Fruit fly (Drosophila melanogaster) whole organism, wandering third instar larva: ENCODE data around the gene GluProRS.

Experiments
- Mio ChIP-seq: sonication (Bioruptor generic); optimal IDR thresholded peaks from 2 replicates; lab custom pipeline; 2016; ENCODE audit warnings: missing biosample characterization, missing genetic modification characterization
- h ChIP-seq: fragments of 200-800 bp; sonication (Bioruptor generic); optimal IDR thresholded peaks from 3 replicates; lab custom pipeline; 2016; ENCODE audit warnings: missing biosample characterization, mild to moderate bottlenecking, missing genetic modification characterization

DNA sequence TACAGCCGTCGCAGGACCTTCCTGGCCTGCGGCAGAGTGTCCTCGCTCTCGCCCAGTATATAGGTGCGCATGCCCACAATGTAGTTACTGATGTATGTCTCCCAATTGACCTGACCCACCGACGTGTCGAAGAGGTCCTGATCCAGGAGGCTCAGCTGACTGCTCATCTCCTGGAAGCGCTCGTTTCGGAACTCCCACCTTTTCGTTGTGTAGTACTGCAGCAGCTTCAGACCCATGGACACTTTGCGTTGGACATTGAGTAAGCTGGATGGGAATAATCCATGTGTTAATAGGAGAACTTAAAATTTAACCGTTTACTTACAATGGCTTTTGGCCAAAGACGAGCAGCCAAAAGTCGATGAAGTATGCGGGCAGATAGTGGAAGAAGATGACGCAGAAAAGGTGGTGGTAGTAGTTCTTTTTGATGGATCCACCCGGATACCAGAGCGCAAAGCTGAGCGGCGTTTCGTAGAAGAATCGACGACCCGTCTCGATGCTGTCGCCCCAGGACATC lies 14.3 kb downstream of the GluProRS start:
- TF ChIP-seq h (GFP tag; lab: Kevin White, UChicago) = no peak
- no peak for TF ChIP-seq Mio (GFP tag; lab: Kevin White, UChicago)
